Worm (Caenorhabditis elegans) whole organism, late embryonic: ENCODE data around the gene pept-2.

Experiments used
- elt-2 ChIP-seq: sonication (generic microtip); optimal IDR thresholded peaks from 2 replicates; lab custom pipeline; 2016; ENCODE audit warnings: missing genetic modification reagents, missing genetic modification characterization, missing compliant biosample characterization
- elt-4 ChIP-seq: sonication (generic microtip); optimal IDR thresholded peaks from 2 replicates; lab custom pipeline; 2016; ENCODE audit warnings: missing genetic modification characterization, missing compliant biosample characterization
- fkh-10 ChIP-seq: fragments of 150-350 bp; optimal IDR thresholded peaks from 2 replicates; lab custom pipeline; 2014; ENCODE audit warnings: missing biosample characterization, missing genetic modification reagents, missing genetic modification characterization
- hlh-8 ChIP-seq: sonication (generic microtip); optimal IDR thresholded peaks from 2 replicates; lab custom pipeline; 2016; ENCODE audit warnings: missing genotype, missing genetic modification characterization, missing compliant biosample characterization
- lin-11 ChIP-seq: fragments of 200-800 bp; sonication (Bioruptor generic); optimal IDR thresholded peaks from 2 replicates; lab custom pipeline; 2018; ENCODE audit warnings: mild to moderate bottlenecking, missing genetic modification characterization, missing compliant biosample characterization
- nhr-232 ChIP-seq: sonication (generic microtip); optimal IDR thresholded peaks from 2 replicates; lab custom pipeline; 2016; ENCODE audit warnings: missing genetic modification characterization, missing compliant biosample characterization
- unc-42 ChIP-seq: sonication (generic microtip); optimal IDR thresholded peaks from 2 replicates; lab custom pipeline; 2016; ENCODE audit warnings: missing genotype, missing genetic modification characterization, missing compliant biosample characterization
- zip-5 ChIP-seq: sonication (generic microtip); optimal IDR thresholded peaks from 2 replicates; lab custom pipeline; 2016; ENCODE audit warnings: missing genetic modification characterization, missing compliant biosample characterization

ce11 chrIV:10798604-10799003, 8.2 kb downstream of the pept-2 start:
- no peak for TF ChIP-seq nhr-232 (tag; lab: Kevin White, UChicago)
- no peak for TF ChIP-seq fkh-10 (GFP tag; lab: Kevin White, UChicago)
- TF ChIP-seq lin-11: no peak
- no peak for TF ChIP-seq zip-5
- no peak for TF ChIP-seq unc-42 (tag; lab: Kevin White, UChicago)
- peak; percentile 36 for TF ChIP-seq elt-2 (tag; lab: Kevin White, UChicago)
- TF ChIP-seq elt-4 (tag; lab: Kevin White, UChicago): no peak
- no peak for TF ChIP-seq hlh-8
